Worm (Caenorhabditis elegans): ENCODE data around the gene clec-260.

clec-260 gene

DNA sequence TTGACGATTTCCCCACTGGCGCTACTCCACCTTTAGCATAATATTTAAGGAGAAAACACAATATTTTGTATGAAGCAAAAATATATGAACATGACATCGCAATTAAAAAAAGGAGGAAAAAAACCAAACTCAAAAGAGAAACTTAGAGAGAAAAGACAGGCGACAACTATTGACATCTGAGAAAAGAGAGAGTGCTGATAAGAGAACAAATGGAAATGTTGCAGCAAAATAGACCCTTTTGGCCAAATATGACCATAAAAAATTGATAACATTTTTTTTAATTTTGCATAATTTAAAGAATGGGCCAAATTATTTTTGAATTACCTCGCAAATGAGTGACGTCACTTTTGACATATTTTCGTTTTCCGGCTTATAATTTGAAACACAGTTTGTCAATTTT, 8.6 kb upstream of the clec-260 start:
- TF ChIP-seq aly-2 (tag; optimal IDR thresholded peaks at IDR 0.05) (no peak), unc-62 (GFP tag; optimal IDR thresholded peaks at IDR 0.05 in 1 of 2) (peak in 1 of 2 experiments; percentile 27), unc-62 (tag; optimal IDR thresholded peaks at IDR 0.05) (no peak), nhr-11 (tag; optimal IDR thresholded peaks at IDR 0.05) (no peak), ctbp-1 (GFP tag; IDR thresholded peaks at IDR 0.05) (no peak), pqm-1 (tag; optimal IDR thresholded peaks at IDR 0.05) (peak; percentile 77), lsy-2 (tag; optimal IDR thresholded peaks at IDR 0.05) (no peak), daf-16 (GFP tag; optimal IDR thresholded peaks at IDR 0.05) (no peak), daf-16 (tag; optimal IDR thresholded peaks at IDR 0.05) (peak; percentile 64), zfp-3 (GFP tag; conservative IDR thresholded peaks at IDR 0.05) (no peak)

- no peak for TF ChIP-seq tag-97 (GFP tag; IDR thresholded peaks at IDR 0.05)
- no peak for TF ChIP-seq vab-7 (GFP tag; IDR thresholded peaks at IDR 0.05)
- no peak for TF ChIP-seq unc-39 (tag; optimal IDR thresholded peaks at IDR 0.05)
- no peak for TF ChIP-seq Y75B8A.6 (GFP tag; IDR thresholded peaks at IDR 0.05)
- no peak for TF ChIP-seq hmg-1.1 (GFP tag; IDR thresholded peaks at IDR 0.05)
- TF ChIP-seq ceh-62 (tag; optimal IDR thresholded peaks at IDR 0.05): no peak
- no peak for TF ChIP-seq F44E2.7 (GFP tag; IDR thresholded peaks at IDR 0.05)
- no peak for TF ChIP-seq nhr-237 (tag; optimal IDR thresholded peaks at IDR 0.05)
- no peak for TF ChIP-seq madf-5 (GFP tag; IDR thresholded peaks at IDR 0.05)
- TF ChIP-seq Y105C5A.15 (GFP tag; IDR thresholded peaks at IDR 0.05): no peak
- TF ChIP-seq lin-15B (tag; optimal IDR thresholded peaks at IDR 0.05): no peak
- no peak for TF ChIP-seq lin-1 (GFP tag; IDR thresholded peaks at IDR 0.05)
- no peak for TF ChIP-seq daf-16 (GFP tag; optimal IDR thresholded peaks at IDR 0.05)
- no peak for TF ChIP-seq daf-16 (tag; optimal IDR thresholded peaks at IDR 0.05)
- no peak for TF ChIP-seq lin-39 (tag; optimal IDR thresholded peaks at IDR 0.05)
- TF ChIP-seq nhr-25 (tag; optimal IDR thresholded peaks at IDR 0.05; ENCODE audit: borderline replicate concordance, insufficient read depth): no peak
- TF ChIP-seq attf-4 (tag; optimal IDR thresholded peaks at IDR 0.05): no peak
- TF ChIP-seq hlh-30 (tag; optimal IDR thresholded peaks at IDR 0.05; ENCODE audit: insufficient read depth): no peak
- no peak for TF ChIP-seq skn-1 (tag; optimal IDR thresholded peaks at IDR 0.05)
- TF ChIP-seq ceh-82 (tag; optimal IDR thresholded peaks at IDR 0.05): no peak
Observed at ce11 chrV:19994093-19994492, 8.0 kb upstream of the clec-260 start, which contains the start of gene Y60A3A.25. Y60A3A.25 (minus strand) TSS chrV:19994193.

DNA sequence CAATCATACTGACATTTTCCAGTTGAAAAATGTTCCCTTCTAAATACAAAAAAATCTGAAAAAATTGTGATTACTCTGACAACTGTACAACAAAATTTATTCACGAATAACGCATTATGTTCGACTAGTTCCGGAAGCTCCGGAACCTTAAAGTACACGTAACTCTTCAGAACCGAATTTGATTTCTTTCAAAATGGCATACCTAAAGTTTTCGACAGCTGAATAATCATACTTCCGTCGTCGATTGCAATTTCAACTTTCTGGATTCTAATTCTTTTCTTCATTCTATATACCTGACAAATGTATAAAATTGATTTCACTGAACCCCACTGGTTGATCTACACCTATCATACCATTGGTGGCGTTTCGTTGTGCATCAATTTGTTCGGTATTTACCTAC, 1.6 kb upstream of the clec-260 start, which contains the start of gene sri-67:
Gene sri-67, plus strand, starts transcription at position 301 of the 400 bp plus-strand sequence.
- TF ChIP-seq Y75B8A.6 (GFP tag; IDR thresholded peaks at IDR 0.05) (no peak), lir-3 (tag; optimal IDR thresholded peaks at IDR 0.05) (no peak), dve-1 (tag; optimal IDR thresholded peaks at IDR 0.05; ENCODE audit: insufficient read depth) (no peak), T20F7.1 (GFP tag; optimal IDR thresholded peaks at IDR 0.05) (no peak), jun-1 (tag; optimal IDR thresholded peaks at IDR 0.05) (no peak), zip-2 (tag; optimal IDR thresholded peaks at IDR 0.05) (no peak), fos-1 (tag; optimal IDR thresholded peaks at IDR 0.05) (no peak), aly-2 (tag; optimal IDR thresholded peaks at IDR 0.05) (no peak), nhr-25 (tag; optimal IDR thresholded peaks at IDR 0.05; ENCODE audit: borderline replicate concordance, insufficient read depth) (no peak), gei-8 (GFP tag; optimal IDR thresholded peaks at IDR 0.05) (no peak), F37D6.2 (tag; optimal IDR thresholded peaks at IDR 0.05) (no peak), mdt-29 (GFP tag; IDR thresholded peaks at IDR 0.05) (no peak)

ce11 chrV:19986788-19987187, 675 bp upstream of the clec-260 start:
- TF ChIP-seq egl-43 (GFP tag; IDR thresholded peaks at IDR 0.05): 0 out of 2 replicates have a peak, but pooled peaks have one; percentile 18
- no peak for TF ChIP-seq Y75B8A.6 (GFP tag; IDR thresholded peaks at IDR 0.05)
- no peak for TF ChIP-seq F44E2.7 (GFP tag; IDR thresholded peaks at IDR 0.05)
- peak; percentile 33 for TF ChIP-seq set-16 (GFP tag; IDR thresholded peaks at IDR 0.05)
- TF ChIP-seq nhr-48 (tag; optimal IDR thresholded peaks at IDR 0.05): no peak
- TF ChIP-seq unc-39 (tag; optimal IDR thresholded peaks at IDR 0.05): no peak
